Worm (Caenorhabditis elegans) whole organism, L1 larva: ENCODE measurements around the gene htp-2.

Experiments
- aly-2 ChIP-seq: fragments of 150-350 bp; optimal IDR thresholded peaks from 2 replicates; lab custom pipeline; 2014; ENCODE audit warnings: missing biosample characterization, missing genetic modification characterization
- ceh-82 ChIP-seq, 3 experiments: fragments of 150-350 bp in 1 of 3; sonication (generic microtip) in 2 of 3; optimal IDR thresholded peaks; 2 replicates each; lab custom pipeline; 2014 to 2017; ENCODE audit warnings: missing biosample characterization in 3 of 3, missing genetic modification characterization in 3 of 3
- egl-27 ChIP-seq, 2 experiments: fragments of 150-350 bp in 1 of 2; sonication (generic microtip); optimal IDR thresholded peaks; 3 replicates each; lab custom pipeline; 2017 to 2018; ENCODE audit warnings: missing biosample characterization in 2 of 2, missing genetic modification characterization in 2 of 2, missing genetic modification reagents in 2 of 2
- lin-15B ChIP-seq: fragments of 150-350 bp; sonication (generic microtip); optimal IDR thresholded peaks from 3 replicates; lab custom pipeline; 2014; ENCODE audit warnings: missing biosample characterization, missing genetic modification characterization
- lin-35 ChIP-seq, 2 experiments: fragments of 150-350 bp; optimal IDR thresholded peaks; 2 replicates each; lab custom pipeline; 2014; ENCODE audit warnings: missing biosample characterization in 2 of 2, missing genetic modification characterization in 2 of 2, missing genetic modification reagents in 2 of 2
- lin-39 ChIP-seq: fragments of 150-350 bp; optimal IDR thresholded peaks from 2 replicates; lab custom pipeline; 2014; ENCODE audit warnings: missing biosample characterization, missing genetic modification reagents, missing genetic modification characterization
- nhr-84 ChIP-seq: sonication (generic microtip); optimal IDR thresholded peaks from 2 replicates; lab custom pipeline; 2017; ENCODE audit warnings: missing biosample characterization, missing genetic modification characterization
- pqm-1 ChIP-seq: sonication (generic microtip); optimal IDR thresholded peaks from 3 replicates; lab custom pipeline; 2017; ENCODE audit warnings: missing biosample characterization, missing genetic modification characterization
- skn-1 ChIP-seq: fragments of 150-350 bp; optimal IDR thresholded peaks from 2 replicates; lab custom pipeline; 2014; ENCODE audit warnings: missing biosample characterization, missing genetic modification characterization
- tlp-1 ChIP-seq: fragments of 150-350 bp; optimal IDR thresholded peaks from 2 replicates; lab custom pipeline; 2014; ENCODE audit warnings: missing biosample characterization, missing genetic modification characterization
- unc-130 ChIP-seq: fragments of 150-350 bp; optimal IDR thresholded peaks from 2 replicates; lab custom pipeline; 2017; ENCODE audit warnings: missing biosample characterization, missing genetic modification characterization, inconsistent platforms
- unc-62 ChIP-seq: fragments of 150-350 bp; optimal IDR thresholded peaks from 2 replicates; lab custom pipeline; 2014; ENCODE audit warnings: missing biosample characterization, missing genetic modification reagents, missing genetic modification characterization

- TF ChIP-seq lin-39 (no peak), lin-35 (GFP tag; optimal IDR thresholded peaks at IDR 0.05; lab: Kevin White, UChicago) (no peak), nhr-84 (tag; lab: Kevin White, UChicago) (no peak), pqm-1 (tag; lab: Kevin White, UChicago) (no peak), egl-27 (tag; optimal IDR thresholded peaks at IDR 0.05; lab: Kevin White, UChicago) (no peak), tlp-1 (tag; lab: Kevin White, UChicago) (no peak), unc-130 (no peak), lin-15B (no peak), unc-62 (GFP tag; lab: Kevin White, UChicago) (no peak), ceh-82 (tag; optimal IDR thresholded peaks at IDR 0.05; lab: Kevin White, UChicago) (no peak), aly-2 (tag; lab: Kevin White, UChicago) (no peak), skn-1 (tag; lab: Kevin White, UChicago) (no peak)
Measured at ce11 chrIV:6403399-6403798, 15.9 kb upstream of the htp-2 start.
